Worm (Caenorhabditis elegans) whole organism, young adult: ENCODE data around the gene col-93.
"Not testable (repeated sequence)": the region's sequence is repeated elsewhere in the genome, so short reads cannot be mapped to it uniquely, and the experiment has no call there.

Source experiments
- B0261.1 ChIP-seq: sonication (generic microtip); optimal IDR thresholded peaks from 2 replicates; lab custom pipeline; 2016; ENCODE audit warnings: mild to moderate bottlenecking, missing genetic modification characterization, moderate library complexity, missing compliant biosample characterization
- B0336.3 ChIP-seq: fragments of 200-800 bp; sonication (Bioruptor generic); IDR thresholded peaks from 2 replicates; pipeline ENCODE4 v1.3.6; 2022; ENCODE audit warnings: missing genetic modification characterization, missing compliant biosample characterization
- C06A6.2 ChIP-seq: fragments of 200-800 bp; sonication (Bioruptor generic); conservative IDR thresholded peaks from 2 replicates; pipeline ENCODE4 v1.3.6; 2022; ENCODE audit warnings: missing genetic modification characterization, missing compliant biosample characterization
- F23B12.7 ChIP-seq: sonication (generic microtip); optimal IDR thresholded peaks from 2 replicates; lab custom pipeline; 2017; ENCODE audit warnings: missing genetic modification characterization, mild to moderate bottlenecking, missing compliant biosample characterization, antibody characterized with exemption, moderate library complexity; ENCODE audit not compliant: insufficient read depth
- F37B4.10 ChIP-seq: fragments of 200-800 bp; sonication (Bioruptor generic); IDR thresholded peaks from 2 replicates; pipeline ENCODE4 v1.3.6; 2022; ENCODE audit warnings: missing genetic modification characterization, missing compliant biosample characterization
- F52B5.7 ChIP-seq: sonication (generic microtip); optimal IDR thresholded peaks from 2 replicates; lab custom pipeline; 2016; ENCODE audit warnings: mild to moderate bottlenecking, missing genetic modification characterization, missing compliant biosample characterization
- Y53F4B.3 ChIP-seq: fragments of 200-800 bp; sonication (Bioruptor generic); IDR thresholded peaks from 2 replicates; pipeline ENCODE4 v1.3.6; 2022; ENCODE audit warnings: missing genetic modification reagents, missing genetic modification characterization, missing compliant biosample characterization
- Y56A3A.18 ChIP-seq: fragments of 200-800 bp; sonication (Bioruptor generic); IDR thresholded peaks from 2 replicates; pipeline ENCODE4 v1.3.6; 2022; ENCODE audit warnings: missing genetic modification reagents, missing genetic modification characterization, missing compliant biosample characterization
- akir-1 ChIP-seq: fragments of 200-800 bp; sonication (Bioruptor generic); optimal IDR thresholded peaks from 2 replicates; lab custom pipeline; 2018; ENCODE audit warnings: mild to moderate bottlenecking, missing genetic modification characterization, moderate library complexity, missing compliant biosample characterization
- atf-7 ChIP-seq: sonication (generic microtip); optimal IDR thresholded peaks from 2 replicates; lab custom pipeline; 2017; ENCODE audit warnings: mild to moderate bottlenecking, missing genetic modification characterization, missing compliant biosample characterization
- athp-1 ChIP-seq: sonication (generic microtip); optimal IDR thresholded peaks from 2 replicates; lab custom pipeline; 2017; ENCODE audit warnings: mild to moderate bottlenecking, missing genetic modification characterization, missing compliant biosample characterization
- attf-5 ChIP-seq: fragments of 200-800 bp; sonication (Bioruptor generic); optimal IDR thresholded peaks from 2 replicates; lab custom pipeline; 2018; ENCODE audit warnings: mild to moderate bottlenecking, missing genetic modification characterization, missing compliant biosample characterization
- ceh-100 ChIP-seq: fragments of 200-800 bp; sonication (Bioruptor generic); IDR thresholded peaks from 2 replicates; pipeline ENCODE4 v1.3.6; 2022; ENCODE audit warnings: missing genetic modification reagents, missing genetic modification characterization, missing compliant biosample characterization
- ceh-79 ChIP-seq: sonication (generic microtip); optimal IDR thresholded peaks from 2 replicates; lab custom pipeline; 2017; ENCODE audit warnings: mild to moderate bottlenecking, missing genetic modification characterization, missing compliant biosample characterization
- dox-1 ChIP-seq: fragments of 200-800 bp; sonication (Bioruptor generic); IDR thresholded peaks from 2 replicates; pipeline ENCODE4 v1.3.6; 2022; ENCODE audit warnings: missing genetic modification reagents, missing genetic modification characterization, missing compliant biosample characterization
- hsf-1 ChIP-seq: fragments of 200-800 bp; sonication (Bioruptor generic); IDR thresholded peaks from 2 replicates; pipeline ENCODE4 v1.3.6; 2022; ENCODE audit warnings: missing genetic modification reagents, missing genetic modification characterization, missing compliant biosample characterization
- lag-1 ChIP-seq: fragments of 200-800 bp; sonication (Bioruptor generic); IDR thresholded peaks from 2 replicates; pipeline ENCODE4 v1.3.6; 2022; ENCODE audit warnings: missing genetic modification reagents, missing genetic modification characterization, missing compliant biosample characterization
- let-607 ChIP-seq, 2 experiments: fragments of 200-800 bp in 1 of 2; sonication (Bioruptor generic) in 1 of 2; sonication (generic microtip) in 1 of 2; optimal IDR thresholded peaks; 2 replicates each; lab custom pipeline; 2016 to 2018; ENCODE audit warnings: mild to moderate bottlenecking in 2 of 2, missing compliant biosample characterization in 2 of 2, missing genetic modification characterization in 2 of 2, moderate library complexity in 2 of 2, missing genotype in 1 of 2
- lin-40 ChIP-seq: sonication (generic microtip); optimal IDR thresholded peaks from 2 replicates; lab custom pipeline; 2016; ENCODE audit warnings: missing genetic modification characterization, mild to moderate bottlenecking, missing compliant biosample characterization, missing genotype, missing genetic modification reagents
- lin-54 ChIP-seq: fragments of 200-800 bp; sonication (Bioruptor generic); optimal IDR thresholded peaks from 2 replicates; lab custom pipeline; 2018; ENCODE audit warnings: mild to moderate bottlenecking, missing genetic modification characterization, missing compliant biosample characterization
- lir-1 ChIP-seq: fragments of 200-800 bp; sonication (Bioruptor generic); conservative IDR thresholded peaks from 2 replicates; pipeline ENCODE4 v1.3.6; 2022; ENCODE audit warnings: missing genetic modification reagents, missing genetic modification characterization, missing compliant biosample characterization
- madf-10 ChIP-seq: sonication (generic microtip); optimal IDR thresholded peaks from 2 replicates; lab custom pipeline; 2016; ENCODE audit warnings: mild to moderate bottlenecking, missing genetic modification characterization, missing compliant biosample characterization
- mcd-1 ChIP-seq: fragments of 200-800 bp; sonication (Bioruptor generic); IDR thresholded peaks from 2 replicates; pipeline ENCODE4 v1.3.6; 2022; ENCODE audit warnings: missing genetic modification reagents, missing genetic modification characterization, missing compliant biosample characterization
- nfya-2 ChIP-seq: fragments of 200-800 bp; sonication (Bioruptor generic); IDR thresholded peaks from 2 replicates; pipeline ENCODE4 v1.3.6; 2022; ENCODE audit warnings: missing genetic modification reagents, missing genetic modification characterization, missing compliant biosample characterization
- nfyb-1 ChIP-seq: fragments of 200-800 bp; sonication (Bioruptor generic); IDR thresholded peaks from 2 replicates; pipeline ENCODE4 v1.3.6; 2022; ENCODE audit warnings: missing genetic modification reagents, missing genetic modification characterization, missing compliant biosample characterization
- nhr-80 ChIP-seq: sonication (generic microtip); optimal IDR thresholded peaks from 2 replicates; lab custom pipeline; 2016; ENCODE audit warnings: missing genetic modification characterization, missing compliant biosample characterization
- nhr-90 ChIP-seq: sonication (generic microtip); optimal IDR thresholded peaks from 2 replicates; lab custom pipeline; 2016; ENCODE audit warnings: missing genotype, mild to moderate bottlenecking, missing genetic modification characterization, missing compliant biosample characterization
- pbrm-1 ChIP-seq: fragments of 200-800 bp; sonication (Bioruptor generic); IDR thresholded peaks from 2 replicates; pipeline ENCODE4 v1.3.6; 2022; ENCODE audit warnings: missing genetic modification reagents, missing genetic modification characterization, missing compliant biosample characterization
- pha-4 ChIP-seq: fragments of 150-350 bp; sonication (generic microtip); optimal IDR thresholded peaks from 2 replicates; lab custom pipeline; 2014; ENCODE audit warnings: missing biosample characterization, missing genetic modification reagents, missing genetic modification characterization
- rec-8 ChIP-seq, 2 experiments: sonication (generic microtip); optimal IDR thresholded peaks; 2 replicates each; lab custom pipeline; 2016; ENCODE audit warnings: mild to moderate bottlenecking in 2 of 2, missing genetic modification characterization in 2 of 2, missing genetic modification reagents in 2 of 2, missing genotype in 2 of 2, missing biosample characterization in 1 of 2, missing compliant biosample characterization in 1 of 2, moderate library complexity in 1 of 2
- snpc-1.3 ChIP-seq: sonication (generic microtip); optimal IDR thresholded peaks from 2 replicates; lab custom pipeline; 2017; ENCODE audit warnings: missing genetic modification characterization, mild to moderate bottlenecking, missing compliant biosample characterization, antibody characterized with exemption, moderate library complexity, missing genotype, missing genetic modification reagents; ENCODE audit not compliant: insufficient read depth
- snpc-3.4 ChIP-seq: sonication (generic microtip); optimal IDR thresholded peaks from 2 replicates; lab custom pipeline; 2017; ENCODE audit warnings: missing genetic modification characterization, mild to moderate bottlenecking, missing compliant biosample characterization, antibody characterized with exemption, moderate library complexity, missing genotype, missing genetic modification reagents
- snpc-4 ChIP-seq, 5 experiments: fragments of 150-350 bp in 1 of 5; sonication (generic microtip) in 4 of 5; optimal IDR thresholded peaks; 2 replicates each; lab custom pipeline; 2014 to 2018; ENCODE audit warnings: missing genetic modification characterization in 5 of 5, missing biosample characterization in 3 of 5, antibody characterized with exemption in 2 of 5, mild to moderate bottlenecking in 2 of 5, missing compliant biosample characterization in 2 of 5, missing genotype in 2 of 5, moderate library complexity in 2 of 5, missing genetic modification reagents in 1 of 5
- tbp1 ChIP-seq: fragments of 200-800 bp; sonication (Bioruptor generic); optimal IDR thresholded peaks from 2 replicates; lab custom pipeline; 2018; ENCODE audit warnings: mild to moderate bottlenecking, missing genetic modification characterization, missing compliant biosample characterization
- ztf-18 ChIP-seq: sonication (generic microtip); optimal IDR thresholded peaks from 2 replicates; lab custom pipeline; 2016; ENCODE audit warnings: missing genotype, mild to moderate bottlenecking, missing genetic modification characterization, missing compliant biosample characterization
- ztf-28 ChIP-seq: fragments of 200-800 bp; sonication (Bioruptor generic); IDR thresholded peaks from 2 replicates; pipeline ENCODE4 v1.3.6; 2022; ENCODE audit warnings: missing genetic modification reagents, missing genetic modification characterization, missing compliant biosample characterization

col-93 gene

DNA sequence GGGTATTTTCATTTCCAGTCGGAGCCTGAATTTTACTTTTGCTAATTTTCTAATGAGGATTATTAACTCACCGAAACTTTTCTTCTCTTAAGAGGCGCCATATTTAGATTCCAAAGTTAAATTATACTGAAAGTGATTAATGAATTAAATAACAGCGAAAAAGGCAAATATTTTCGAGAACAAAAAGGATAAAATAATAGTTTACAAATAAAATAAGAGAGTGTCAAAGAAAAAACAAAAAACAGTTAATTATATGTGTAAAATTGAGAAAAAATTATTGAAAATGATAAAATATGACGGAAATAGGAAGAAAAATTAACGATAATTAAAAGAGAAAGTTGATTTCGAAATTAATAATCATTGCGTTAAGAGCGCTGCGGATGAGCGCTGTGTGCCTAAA is 43.9 kb upstream of the col-93 start, which contains the start of gene Y48A6B.8:
TSS of gene Y48A6B.8 (minus strand) at position 101 of the 400 bp plus-strand sequence.
- not testable (repeated sequence) for TF ChIP-seq ztf-18 (tag; lab: Kevin White, UChicago); lir-1 (GFP tag; lab: Robert Waterston, UW); ztf-28 (GFP tag; lab: Robert Waterston, UW)
- TF ChIP-seq, all 124 proteins: peak for 0; not testable (repeated sequence) for 124

DNA sequence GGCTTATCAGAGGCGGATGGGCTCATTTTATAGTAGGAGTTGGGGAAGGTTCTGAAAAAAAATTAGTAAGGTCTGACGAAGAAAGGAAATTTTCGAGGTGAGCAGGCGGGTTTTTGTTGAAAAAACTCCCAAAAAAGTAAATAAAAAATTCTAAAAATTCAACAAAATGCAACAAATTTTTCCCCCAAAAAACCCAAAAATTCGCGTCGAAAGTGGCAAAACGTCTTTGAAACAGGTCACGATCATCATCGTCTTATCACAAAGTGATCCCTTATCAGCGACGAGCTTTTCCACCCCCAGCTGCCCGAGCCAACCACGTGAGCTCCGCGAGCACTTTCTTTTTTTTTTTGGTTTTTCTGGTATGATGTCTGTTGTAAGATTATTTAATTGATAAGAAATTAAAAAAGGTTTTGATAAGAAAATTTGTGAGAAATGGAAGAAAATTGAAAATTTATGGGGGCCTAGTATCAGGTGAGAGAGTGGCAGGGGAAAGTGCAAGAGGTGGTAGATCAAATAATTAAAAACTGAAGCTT is 41.2 kb upstream of the col-93 start, which contains the start of gene Y48A6B.7:
TSS of gene Y48A6B.7 (minus strand) at position 51 of the 533 bp plus-strand sequence.
- peak; percentile 20; the same call in 1 of the 2 replicates for TF ChIP-seq Y56A3A.18 (GFP tag; lab: Robert Waterston, UW)
- TF ChIP-seq atf-7 (tag; lab: Kevin White, UChicago), result peak; percentile 55
- TF ChIP-seq nfyb-1, result peak; percentile 65; the same call in 1 of the 2 replicates
- peak; percentile 16 for TF ChIP-seq madf-10 (tag; lab: Kevin White, UChicago)
- no peak for TF ChIP-seq Y53F4B.3
- TF ChIP-seq C06A6.2, result no peak
- peak in 1 of 2 experiments; percentile 51 for TF ChIP-seq let-607 (tag; optimal IDR thresholded peaks at IDR 0.05; lab: Kevin White, UChicago)
- TF ChIP-seq ztf-28 (GFP tag; lab: Robert Waterston, UW), result no peak
- peak; percentile 52; the same call in 1 of the 2 replicates for TF ChIP-seq dox-1 (GFP tag; lab: Robert Waterston, UW)
- TF ChIP-seq attf-5, result no peak
- peak; percentile 36; the same call in 1 of the 2 replicates for TF ChIP-seq B0336.3 (GFP tag; lab: Robert Waterston, UW)
- TF ChIP-seq athp-1 (tag; lab: Kevin White, UChicago), result no peak
- TF ChIP-seq snpc-4 (GFP tag; optimal IDR thresholded peaks at IDR 0.05; lab: Kevin White, UChicago), result no peak
- peak in 2 of 4 experiments; percentile 1 to 22 for TF ChIP-seq snpc-4 (tag; optimal IDR thresholded peaks at IDR 0.05; lab: Kevin White, UChicago)
- peak; percentile 98 for TF ChIP-seq nhr-80 (tag; lab: Kevin White, UChicago)
- no peak for TF ChIP-seq akir-1 (GFP tag; lab: Kevin White, UChicago)
- 0 out of 2 replicates have a peak, but pooled peaks have one; percentile 24 for TF ChIP-seq pbrm-1 (GFP tag; lab: Robert Waterston, UW)
- 0 out of 2 replicates have a peak, but pooled peaks have one; percentile 41 for TF ChIP-seq mcd-1 (GFP tag; lab: Robert Waterston, UW)
- no peak for TF ChIP-seq hsf-1 (GFP tag; lab: Robert Waterston, UW)
- peak; percentile 11 for TF ChIP-seq lin-54
- TF ChIP-seq tbp1, result peak; percentile 16
- no peak for TF ChIP-seq ceh-100 (GFP tag; lab: Robert Waterston, UW)
- TF ChIP-seq pha-4 (tag; lab: Kevin White, UChicago), result peak; percentile 63
- TF ChIP-seq F37B4.10 (GFP tag; lab: Robert Waterston, UW), result no peak
- TF ChIP-seq lin-40 (tag; lab: Kevin White, UChicago), result peak; percentile 18
- TF ChIP-seq F23B12.7 (tag; lab: Kevin White, UChicago), result no peak
- TF ChIP-seq F52B5.7 (tag; lab: Kevin White, UChicago), result no peak
- peak; percentile 46 for TF ChIP-seq nhr-90
- TF ChIP-seq rec-8 (tag; optimal IDR thresholded peaks at IDR 0.05; lab: Kevin White, UChicago), result no peak
- no peak for TF ChIP-seq B0261.1

DNA sequence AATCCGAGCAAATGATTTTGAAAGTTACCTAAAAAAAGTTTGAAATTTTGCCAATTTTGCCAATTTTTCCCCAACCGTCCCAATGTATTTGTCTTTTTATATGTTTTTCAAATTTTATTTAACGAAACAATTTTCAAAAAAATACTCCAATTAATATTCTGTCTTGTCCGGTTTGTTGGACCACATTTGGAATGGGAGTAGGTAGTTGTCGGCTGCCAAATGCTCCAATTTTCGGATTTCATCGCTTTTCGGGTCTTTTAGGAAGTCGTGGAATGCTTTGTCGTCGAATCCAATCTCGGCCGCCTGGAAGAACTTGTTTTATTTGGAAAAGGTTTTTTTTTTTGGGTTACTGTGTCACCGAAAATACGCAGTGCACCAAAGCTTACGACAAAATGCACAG is 39.7 kb upstream of the col-93 start:
- TF ChIP-seq ceh-79 (tag; lab: Kevin White, UChicago) (no peak), rec-8 (tag; optimal IDR thresholded peaks at IDR 0.05; lab: Kevin White, UChicago) (no peak), nfya-2 (GFP tag; lab: Robert Waterston, UW) (no peak), snpc-1.3 (tag; lab: Kevin White, UChicago) (no peak), lag-1 (GFP tag; lab: Robert Waterston, UW) (no peak), snpc-3.4 (tag; lab: Kevin White, UChicago) (no peak)
- TF ChIP-seq, all 124 proteins: peak for 0
